Fruit fly (Drosophila melanogaster) whole organism, embryonic: ENCODE measurements around the gene ball.

Experiments
- ATbp ChIP-seq: fragments of 200-800 bp; sonication (Bioruptor generic); optimal IDR thresholded peaks from 2 replicates; lab custom pipeline; 2017; ENCODE audit warnings: missing biosample characterization, mild to moderate bottlenecking, missing genetic modification characterization, missing genetic modification reagents
- Antp ChIP-seq: fragments of 200-800 bp; sonication (Bioruptor generic); optimal IDR thresholded peaks from 3 replicates; lab custom pipeline; 2016; ENCODE audit warnings: missing biosample characterization, missing genetic modification characterization
- Atf-2 ChIP-seq: fragments of 200-800 bp; sonication (Bioruptor generic); optimal IDR thresholded peaks from 2 replicates; lab custom pipeline; 2016; ENCODE audit warnings: missing biosample characterization, missing genetic modification characterization
- BtbVII ChIP-seq: fragments of 200-800 bp; sonication (Bioruptor generic); optimal IDR thresholded peaks from 3 replicates; lab custom pipeline; 2017; ENCODE audit warnings: missing biosample characterization, mild to moderate bottlenecking, missing genetic modification characterization
- CG10366 ChIP-seq: fragments of 200-800 bp; sonication (Bioruptor generic); IDR thresholded peaks from 2 replicates; pipeline ENCODE4 v1.3.6; 2022; ENCODE audit warnings: missing biosample characterization, missing genetic modification characterization
- CG12391 ChIP-seq: fragments of 200-800 bp; sonication (Bioruptor generic); optimal IDR thresholded peaks from 3 replicates; lab custom pipeline; 2018; ENCODE audit warnings: missing biosample characterization, mild to moderate bottlenecking, missing genetic modification characterization, moderate library complexity
- CG12659 ChIP-seq: fragments of 200-800 bp; sonication (Bioruptor generic); optimal IDR thresholded peaks from 3 replicates; lab custom pipeline; 2017; ENCODE audit warnings: mild to moderate bottlenecking, missing biosample characterization, missing genetic modification reagents, missing genetic modification characterization
- CG13296 ChIP-seq: fragments of 200-800 bp; sonication (Bioruptor generic); optimal IDR thresholded peaks from 3 replicates; lab custom pipeline; 2018; ENCODE audit warnings: missing biosample characterization, mild to moderate bottlenecking, missing genetic modification characterization
- CG15269 ChIP-seq: fragments of 200-800 bp; sonication (Bioruptor generic); optimal IDR thresholded peaks from 2 replicates; lab custom pipeline; 2018; ENCODE audit warnings: missing biosample characterization, mild to moderate bottlenecking, missing genetic modification characterization, moderate library complexity
- CG1602 ChIP-seq: fragments of 200-800 bp; sonication (Bioruptor generic); optimal IDR thresholded peaks from 3 replicates; lab custom pipeline; 2016; ENCODE audit warnings: missing biosample characterization, missing genetic modification characterization
- CG17568 ChIP-seq: fragments of 200-800 bp; sonication (Bioruptor generic); optimal IDR thresholded peaks from 2 replicates; lab custom pipeline; 2018; ENCODE audit warnings: missing biosample characterization, mild to moderate bottlenecking, missing genetic modification characterization, moderate library complexity
- CG17829 ChIP-seq: fragments of 200-800 bp; optimal IDR thresholded peaks from 2 replicates; lab custom pipeline; 2019; ENCODE audit warnings: missing biosample characterization, mild to moderate bottlenecking, missing genetic modification characterization, moderate library complexity
- CG18262 ChIP-seq: fragments of 200-800 bp; optimal IDR thresholded peaks from 3 replicates; lab custom pipeline; 2019; ENCODE audit warnings: missing biosample characterization, mild to moderate bottlenecking, missing genetic modification characterization, moderate library complexity
- CG30403 ChIP-seq: fragments of 200-800 bp; sonication (Bioruptor generic); optimal IDR thresholded peaks from 3 replicates; lab custom pipeline; 2016; ENCODE audit warnings: missing biosample characterization, missing genetic modification characterization
- CG31224 ChIP-seq: fragments of 200-800 bp; sonication (Bioruptor generic); IDR thresholded peaks from 2 replicates; pipeline ENCODE4 v1.3.6; 2022; ENCODE audit warnings: missing biosample characterization, missing genetic modification characterization
- CG3281 ChIP-seq: fragments of 200-800 bp; sonication (Bioruptor generic); optimal IDR thresholded peaks from 3 replicates; lab custom pipeline; 2017; ENCODE audit warnings: missing biosample characterization, mild to moderate bottlenecking, missing genetic modification characterization
- CG6854 ChIP-seq: fragments of 200-800 bp; sonication (Bioruptor generic); optimal IDR thresholded peaks from 3 replicates; lab custom pipeline; 2017; ENCODE audit warnings: missing biosample characterization, mild to moderate bottlenecking, missing genetic modification characterization
- CG7786 ChIP-seq: fragments of 200-800 bp; sonication (Bioruptor generic); optimal IDR thresholded peaks from 2 replicates; lab custom pipeline; 2016; ENCODE audit warnings: missing biosample characterization, missing genetic modification characterization
- CG7839 ChIP-seq: fragments of 200-800 bp; sonication (Bioruptor generic); optimal IDR thresholded peaks from 3 replicates; lab custom pipeline; 2018; ENCODE audit warnings: missing biosample characterization, mild to moderate bottlenecking, missing genetic modification characterization, moderate library complexity
- CG8290 ChIP-seq, 3 experiments: fragments of 200-800 bp; sonication (Bioruptor generic); optimal IDR thresholded peaks; 2 replicates each; lab custom pipeline; 2016 to 2019; ENCODE audit warnings: missing biosample characterization in 3 of 3, missing genetic modification characterization in 3 of 3, mild to moderate bottlenecking in 2 of 3, moderate library complexity in 1 of 3
- CG8944 ChIP-seq: fragments of 200-800 bp; sonication (Bioruptor generic); optimal IDR thresholded peaks from 3 replicates; lab custom pipeline; 2016; ENCODE audit warnings: missing biosample characterization, missing genetic modification characterization
- CG9215 ChIP-seq: fragments of 200-800 bp; sonication (Bioruptor generic); IDR thresholded peaks from 2 replicates; pipeline ENCODE4 v1.3.6; 2022; ENCODE audit warnings: missing biosample characterization, missing genetic modification characterization
- CG9727 ChIP-seq: fragments of 200-800 bp; sonication (Bioruptor generic); optimal IDR thresholded peaks from 3 replicates; lab custom pipeline; 2017; ENCODE audit warnings: missing biosample characterization, mild to moderate bottlenecking, missing genetic modification characterization
- Camta ChIP-seq: fragments of 200-800 bp; sonication (Bioruptor generic); optimal IDR thresholded peaks from 2 replicates; lab custom pipeline; 2016; ENCODE audit warnings: missing biosample characterization, missing genetic modification characterization
- Dek ChIP-seq: fragments of 200-800 bp; sonication (Bioruptor generic); optimal IDR thresholded peaks from 3 replicates; lab custom pipeline; 2019; ENCODE audit warnings: missing biosample characterization, mild to moderate bottlenecking, missing genetic modification characterization, moderate library complexity
- Hr3 ChIP-seq: fragments of 200-800 bp; sonication (Bioruptor generic); optimal IDR thresholded peaks from 3 replicates; lab custom pipeline; 2016; ENCODE audit warnings: missing biosample characterization, missing genetic modification characterization
- Mes4 ChIP-seq: fragments of 200-800 bp; sonication (Bioruptor generic); optimal IDR thresholded peaks from 2 replicates; lab custom pipeline; 2016; ENCODE audit warnings: missing biosample characterization, missing genetic modification characterization
- Optix ChIP-seq: fragments of 200-800 bp; sonication (Bioruptor generic); IDR thresholded peaks from 3 replicates; pipeline ENCODE4 v1.3.6; 2022; ENCODE audit warnings: missing biosample characterization, missing genetic modification characterization
- Poxn ChIP-seq: fragments of 200-800 bp; sonication (Bioruptor generic); IDR thresholded peaks from 2 replicates; pipeline ENCODE4 v1.3.6; 2022; ENCODE audit warnings: missing biosample characterization, missing genetic modification characterization
- Scr ChIP-seq: fragments of 200-800 bp; sonication (Bioruptor generic); IDR thresholded peaks from 2 replicates; pipeline ENCODE4 v1.3.6; 2022; ENCODE audit warnings: missing biosample characterization, missing genetic modification characterization; ENCODE audit not compliant: partially characterized antibody
- Vsx1 ChIP-seq: fragments of 200-800 bp; sonication (Bioruptor generic); optimal IDR thresholded peaks from 2 replicates; lab custom pipeline; 2017; ENCODE audit warnings: missing biosample characterization, mild to moderate bottlenecking, missing genetic modification characterization, missing genetic modification reagents
- bcd ChIP-seq: fragments of 200-800 bp; sonication (Bioruptor generic); optimal IDR thresholded peaks from 2 replicates; lab custom pipeline; 2017; ENCODE audit warnings: missing biosample characterization, mild to moderate bottlenecking, missing genetic modification characterization
- dan ChIP-seq: fragments of 200-800 bp; sonication (Bioruptor generic); IDR thresholded peaks from 2 replicates; pipeline ENCODE4 v1.3.6; 2022; ENCODE audit warnings: missing biosample characterization, missing genetic modification characterization
- dm ChIP-seq: fragments of 200-800 bp; sonication (Bioruptor generic); optimal IDR thresholded peaks from 3 replicates; lab custom pipeline; 2016; ENCODE audit warnings: missing biosample characterization, missing genetic modification characterization
- eve ChIP-seq, 2 experiments: fragments of >200 bp; optimal IDR thresholded peaks; 2 replicates each; lab custom pipeline; 2017; ENCODE audit warnings: missing biosample characterization in 2 of 2, missing genetic modification characterization in 2 of 2
- gcm2 ChIP-seq: fragments of 200-800 bp; sonication (Bioruptor generic); optimal IDR thresholded peaks from 2 replicates; lab custom pipeline; 2016; ENCODE audit warnings: missing biosample characterization, missing genetic modification characterization
- gem ChIP-seq: fragments of 200-800 bp; sonication (Bioruptor generic); optimal IDR thresholded peaks from 2 replicates; lab custom pipeline; 2019; ENCODE audit warnings: missing biosample characterization, mild to moderate bottlenecking, missing genetic modification characterization, moderate library complexity
- gro ChIP-seq: fragments of 200-800 bp; sonication (Bioruptor generic); optimal IDR thresholded peaks from 2 replicates; lab custom pipeline; 2016; ENCODE audit warnings: missing biosample characterization, missing genetic modification characterization
- hth ChIP-seq: fragments of >200 bp; optimal IDR thresholded peaks from 2 replicates; lab custom pipeline; 2017; ENCODE audit warnings: inconsistent platforms
- ind ChIP-seq: fragments of 200-800 bp; sonication (Bioruptor generic); optimal IDR thresholded peaks from 3 replicates; lab custom pipeline; 2016; ENCODE audit warnings: missing biosample characterization, missing genetic modification characterization
- jing ChIP-seq: fragments of 200-800 bp; sonication (Bioruptor generic); optimal IDR thresholded peaks from 2 replicates; lab custom pipeline; 2018; ENCODE audit warnings: missing biosample characterization, mild to moderate bottlenecking, missing genetic modification characterization
- kni ChIP-seq: fragments of 200-800 bp; sonication (Bioruptor generic); optimal IDR thresholded peaks from 3 replicates; lab custom pipeline; 2017; ENCODE audit warnings: mild to moderate bottlenecking, missing biosample characterization, missing genetic modification reagents, missing genetic modification characterization
- nerfin-1 ChIP-seq: fragments of 200-800 bp; sonication (Bioruptor generic); optimal IDR thresholded peaks from 3 replicates; lab custom pipeline; 2019; ENCODE audit warnings: missing biosample characterization, mild to moderate bottlenecking, missing genetic modification characterization, moderate library complexity
- sd ChIP-seq: fragments of 200-800 bp; sonication (Bioruptor generic); optimal IDR thresholded peaks from 3 replicates; lab custom pipeline; 2018; ENCODE audit warnings: missing biosample characterization, mild to moderate bottlenecking, missing genetic modification characterization, moderate library complexity
- slbo ChIP-seq: fragments of 200-800 bp; sonication (Bioruptor generic); IDR thresholded peaks from 2 replicates; pipeline ENCODE4 v1.3.6; 2022; ENCODE audit warnings: missing biosample characterization, missing genetic modification characterization
- sr ChIP-seq: fragments of 200-800 bp; sonication (Bioruptor generic); IDR thresholded peaks from 3 replicates; pipeline ENCODE4 v1.3.6; 2022; ENCODE audit warnings: missing biosample characterization, missing genetic modification characterization
- tll ChIP-seq, 2 experiments: fragments of 200-800 bp in 1 of 2; fragments of >200 bp in 1 of 2; sonication (Bioruptor generic) in 1 of 2; optimal IDR thresholded peaks; 2 replicates each; lab custom pipeline; 2017 to 2019; ENCODE audit warnings: missing biosample characterization in 2 of 2, missing genetic modification characterization in 2 of 2, mild to moderate bottlenecking in 1 of 2, moderate library complexity in 1 of 2
- toy ChIP-seq: fragments of 200-800 bp; sonication (Bioruptor generic); IDR thresholded peaks from 2 replicates; pipeline ENCODE4 v1.3.6; 2022; ENCODE audit warnings: missing biosample characterization, missing genetic modification characterization
- zfh1 ChIP-seq: fragments of 200-800 bp; sonication (Bioruptor generic); IDR thresholded peaks from 3 replicates; pipeline ENCODE4 v1.3.6; 2022; ENCODE audit warnings: missing biosample characterization, missing genetic modification characterization

ball gene

dm6 chr3R:26888086-26888724, 21.6 kb upstream of the ball start (continued):
- TF ChIP-seq Antp (GFP tag; lab: Kevin White, UChicago): no peak
- TF ChIP-seq CG9727 (GFP tag; lab: Kevin White, UChicago): peak; percentile 23
- TF ChIP-seq CG30403: peak; percentile 63
- peak; percentile 78 for TF ChIP-seq gem (tag; lab: Kevin White, UChicago)
- TF ChIP-seq CG7786: peak; percentile 27
- no peak for TF ChIP-seq Atf-2 (GFP tag; lab: Kevin White, UChicago)
- TF ChIP-seq BtbVII (GFP tag; lab: Kevin White, UChicago): peak; percentile 47
- TF ChIP-seq Scr (GFP tag; lab: Robert Waterston, UW): no peak
- no peak for TF ChIP-seq CG8290 (GFP tag; optimal IDR thresholded peaks at IDR 0.05; lab: Kevin White, UChicago)
- peak in 1 of 2 experiments; percentile 18 for TF ChIP-seq CG8290 (tag; optimal IDR thresholded peaks at IDR 0.05; lab: Kevin White, UChicago)
- no peak for TF ChIP-seq Poxn (GFP tag; lab: Robert Waterston, UW)
- TF ChIP-seq bcd (GFP tag; lab: Kevin White, UChicago): peak; percentile 4
- TF ChIP-seq toy (GFP tag; lab: Robert Waterston, UW): no peak
- peak; percentile 39 for TF ChIP-seq CG17829 (tag; lab: Kevin White, UChicago)
- no peak for TF ChIP-seq tll (GFP tag; optimal IDR thresholded peaks at IDR 0.05; lab: Kevin White, UChicago)
- peak; percentile 7 for TF ChIP-seq CG17568 (GFP tag; lab: Kevin White, UChicago)
- peak; percentile 34; the same call in 1 of the 3 replicates for TF ChIP-seq zfh1
- TF ChIP-seq CG31224: 0 out of 2 replicates have a peak, but pooled peaks have one; percentile 17
- TF ChIP-seq ind (GFP tag; lab: Kevin White, UChicago): peak; percentile 31
- TF ChIP-seq CG1602 (GFP tag; lab: Kevin White, UChicago): peak; percentile 38
- peak; percentile 44 for TF ChIP-seq CG3281 (GFP tag; lab: Kevin White, UChicago)
- peak; percentile 5 for TF ChIP-seq Mes4 (GFP tag; lab: Kevin White, UChicago)
- TF ChIP-seq jing (GFP tag; lab: Kevin White, UChicago): no peak
- peak; percentile 67 for TF ChIP-seq CG7839 (tag; lab: Kevin White, UChicago)
- peak; percentile 78 for TF ChIP-seq sr (GFP tag; lab: Robert Waterston, UW)
- peak; percentile 50 for TF ChIP-seq Vsx1 (GFP tag; lab: Kevin White, UChicago)
- no peak for TF ChIP-seq CG8944 (GFP tag; lab: Kevin White, UChicago)
- TF ChIP-seq dm: peak; percentile 16
- TF ChIP-seq CG15269 (tag; lab: Kevin White, UChicago): peak; percentile 77
- peak; percentile 13 for TF ChIP-seq gro (GFP tag; lab: Kevin White, UChicago)
- no peak for TF ChIP-seq kni
- no peak for TF ChIP-seq CG6854 (GFP tag; lab: Kevin White, UChicago)
- TF ChIP-seq Hr3 (GFP tag; lab: Kevin White, UChicago): peak; percentile 21
- TF ChIP-seq hth (lab: Kevin White, UChicago): no peak
- TF ChIP-seq slbo (GFP tag; lab: Robert Waterston, UW): peak; percentile 47; the same call in 1 of the 2 replicates
- peak; percentile 53 for TF ChIP-seq CG18262 (tag; lab: Kevin White, UChicago)
- no peak for TF ChIP-seq CG9215
- peak; percentile 66 for TF ChIP-seq sd (tag; lab: Kevin White, UChicago)
- TF ChIP-seq eve (GFP tag; optimal IDR thresholded peaks at IDR 0.05; lab: Kevin White, UChicago): peak in 1 of 2 experiments; percentile 65
- TF ChIP-seq dan (GFP tag; lab: Robert Waterston, UW): no peak
- TF ChIP-seq ATbp (GFP tag; lab: Kevin White, UChicago): peak; percentile 43
- peak; percentile 54 for TF ChIP-seq CG13296 (GFP tag; lab: Kevin White, UChicago)
- TF ChIP-seq gcm2: no peak
- TF ChIP-seq Camta (GFP tag; lab: Kevin White, UChicago): peak; percentile 21
- no peak for TF ChIP-seq Optix
- TF ChIP-seq CG12391 (tag; lab: Kevin White, UChicago): peak; percentile 57
- peak; percentile 52 for TF ChIP-seq Dek (tag; lab: Kevin White, UChicago)
- peak; percentile 58 for TF ChIP-seq CG12659 (GFP tag; lab: Kevin White, UChicago)
- TF ChIP-seq nerfin-1 (tag; lab: Kevin White, UChicago): no peak
- TF ChIP-seq CG10366: peak; percentile 26; the same call in 1 of the 2 replicates
